Worm (Caenorhabditis elegans) whole organism, L3 larva: Measurements from ENCODE around the gene erh-1.

ENCODE experiments used
- ama-1 ChIP-seq: fragments of 150-350 bp; optimal IDR thresholded peaks from 2 replicates; lab custom pipeline; 2018
- egl-27 ChIP-seq: sonication (generic microtip); optimal IDR thresholded peaks from 4 replicates; lab custom pipeline; 2017; ENCODE audit warnings: missing biosample characterization, missing genetic modification reagents, missing genetic modification characterization
- elt-2 ChIP-seq: sonication (generic microtip); optimal IDR thresholded peaks from 2 replicates; lab custom pipeline; 2016; ENCODE audit warnings: missing genetic modification reagents, mild to moderate bottlenecking, missing genetic modification characterization, missing compliant biosample characterization
- elt-3 ChIP-seq, 3 experiments: fragments of 150-350 bp in 1 of 3; sonication (generic microtip) in 2 of 3; optimal IDR thresholded peaks; 2 replicates in 2 of 3; 4 replicates in 1 of 3; lab custom pipeline; 2014 to 2017; ENCODE audit warnings: missing biosample characterization in 3 of 3, missing genetic modification characterization in 3 of 3
- hmg-11 ChIP-seq: sonication (generic microtip); optimal IDR thresholded peaks from 2 replicates; lab custom pipeline; 2016; ENCODE audit warnings: missing genetic modification characterization, missing compliant biosample characterization
- jun-1 ChIP-seq: fragments of 150-350 bp; optimal IDR thresholded peaks from 2 replicates; lab custom pipeline; 2014; ENCODE audit warnings: missing biosample characterization, missing genetic modification reagents, missing genetic modification characterization
- nhr-12 ChIP-seq: fragments of 150-350 bp; optimal IDR thresholded peaks from 2 replicates; lab custom pipeline; 2014; ENCODE audit warnings: missing biosample characterization, missing genetic modification characterization
- pqm-1 ChIP-seq: fragments of 150-350 bp; optimal IDR thresholded peaks from 2 replicates; lab custom pipeline; 2017; ENCODE audit warnings: missing biosample characterization, missing genetic modification characterization, inconsistent platforms
- unc-62 ChIP-seq: fragments of 150-350 bp; sonication (generic microtip); optimal IDR thresholded peaks from 4 replicates; lab custom pipeline; 2014; ENCODE audit warnings: missing biosample characterization, missing genetic modification reagents, missing genetic modification characterization
- zag-1 ChIP-seq: fragments of 150-350 bp; optimal IDR thresholded peaks from 2 replicates; lab custom pipeline; 2014; ENCODE audit warnings: missing biosample characterization, missing genetic modification characterization
- ztf-4 ChIP-seq: fragments of 150-350 bp; optimal IDR thresholded peaks from 2 replicates; lab custom pipeline; 2014; ENCODE audit warnings: missing biosample characterization, missing genetic modification characterization

ce11 chrV:10548981-10549380 is 30.0 kb downstream of the erh-1 start, which contains the start of gene srd-34:
- TF ChIP-seq zag-1 (tag; lab: Kevin White, UChicago) = no peak
- no peak for TF ChIP-seq pqm-1
- TF ChIP-seq egl-27 = no peak
- no peak for TF ChIP-seq jun-1
- no peak for TF ChIP-seq unc-62
- no peak for TF ChIP-seq nhr-12 (tag; lab: Kevin White, UChicago)
- TF ChIP-seq elt-3 (tag; optimal IDR thresholded peaks at IDR 0.05; lab: Kevin White, UChicago) = no peak
- TF ChIP-seq ama-1 (lab: Kevin White, UChicago) = no peak
- no peak for TF ChIP-seq ztf-4 (tag; lab: Kevin White, UChicago)
- no peak for TF ChIP-seq hmg-11
- no peak for TF ChIP-seq elt-2
